Worm (Caenorhabditis elegans) whole organism, L4/young adult: Measurements from ENCODE around the gene nbs-1.

Experiments
- dao-5 ChIP-seq: sonication (generic microtip); optimal IDR thresholded peaks from 2 replicates; lab custom pipeline; 2016; ENCODE audit warnings: missing genotype, missing genetic modification characterization, moderate library complexity, missing compliant biosample characterization
- him-1 ChIP-seq: sonication (generic microtip); optimal IDR thresholded peaks from 2 replicates; lab custom pipeline; 2016; ENCODE audit warnings: missing genotype, missing genetic modification reagents, missing genetic modification characterization, missing compliant biosample characterization

ce11 chrII:11045872-11046271 lies 50.4 kb downstream of the nbs-1 start, which contains the start of gene col-83:
- TF ChIP-seq him-1 (tag; lab: Kevin White, UChicago) = no peak
- TF ChIP-seq dao-5 (tag; lab: Kevin White, UChicago) = no peak
